Worm (Caenorhabditis elegans): ENCODE measurements around the gene sre-56.
A peak's percentile ranks its signal among the peaks of the same experiment; 100 is the strongest.

The sre-56 gene

ce11 chrII:12328994-12329393 is 4.7 kb downstream of the sre-56 start, which contains the start of gene sre-55:
sre-55 (plus strand) TSS chrII:12329294.
- TF ChIP-seq hmg-11 (tag; optimal IDR thresholded peaks at IDR 0.05) = no peak
- no peak for TF ChIP-seq lsy-12 (tag; optimal IDR thresholded peaks at IDR 0.05)
- TF ChIP-seq fkh-2 (tag; optimal IDR thresholded peaks at IDR 0.05) = no peak
- TF ChIP-seq nhr-23 (tag; optimal IDR thresholded peaks at IDR 0.05) = no peak
- no peak for TF ChIP-seq eor-1 (tag; optimal IDR thresholded peaks at IDR 0.05)
- no peak for TF ChIP-seq snpc-4 (tag; optimal IDR thresholded peaks at IDR 0.05)
- TF ChIP-seq nhr-25 (tag; optimal IDR thresholded peaks at IDR 0.05) = no peak
- TF ChIP-seq nhr-67 (tag; optimal IDR thresholded peaks at IDR 0.05) = no peak
- no peak for TF ChIP-seq ceh-82 (tag; optimal IDR thresholded peaks at IDR 0.05)
- no peak for TF ChIP-seq nfya-1 (tag; optimal IDR thresholded peaks at IDR 0.05; ENCODE audit: insufficient read depth)
- no peak for TF ChIP-seq fkh-10 (GFP tag; optimal IDR thresholded peaks at IDR 0.05)
- TF ChIP-seq jun-1 (tag; optimal IDR thresholded peaks at IDR 0.05) = no peak
- TF ChIP-seq skn-1 (tag; optimal IDR thresholded peaks at IDR 0.05) = no peak
- no peak for TF ChIP-seq unc-62 (GFP tag; optimal IDR thresholded peaks at IDR 0.05)
- TF ChIP-seq nhr-77 (tag; optimal IDR thresholded peaks at IDR 0.05) = no peak
- TF ChIP-seq egl-5 (tag; optimal IDR thresholded peaks at IDR 0.05) = no peak
- no peak for TF ChIP-seq ceh-9 (tag; optimal IDR thresholded peaks at IDR 0.05)

ce11 chrII:12332624-12333023 is 8.4 kb downstream of the sre-56 start, which contains the start of gene sre-54:
sre-54 (plus strand) TSS chrII:12332924.
- TF ChIP-seq aly-2 (tag; optimal IDR thresholded peaks at IDR 0.05) = no peak
- TF ChIP-seq lsy-12 (tag; optimal IDR thresholded peaks at IDR 0.05) = no peak
- TF ChIP-seq skn-1 (tag; optimal IDR thresholded peaks at IDR 0.05) = no peak
- TF ChIP-seq unc-62 (GFP tag; optimal IDR thresholded peaks at IDR 0.05) = no peak
- TF ChIP-seq fos-1 (tag; optimal IDR thresholded peaks at IDR 0.05) = no peak

DNA sequence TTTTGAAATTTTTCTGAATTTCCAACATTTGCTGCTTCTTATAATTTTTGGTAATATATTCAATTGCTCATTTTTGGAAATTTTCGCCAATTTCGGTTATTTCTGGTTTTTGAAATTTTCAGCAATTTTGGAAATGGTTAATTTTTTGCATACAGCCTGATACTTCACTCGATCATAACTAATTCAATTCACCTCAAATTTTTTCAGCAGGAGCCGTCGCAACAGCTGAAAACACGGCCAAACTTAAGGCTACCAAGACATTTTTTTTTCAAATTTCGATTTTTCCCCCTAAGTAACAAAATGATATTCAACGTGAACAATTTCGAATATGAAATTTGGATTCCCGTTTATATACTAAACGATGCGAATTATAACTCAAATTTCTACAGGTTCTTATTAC is 11.2 kb downstream of the sre-56 start, which contains the start of gene sre-52:
sre-52 (plus strand) TSS at position 301 of the 400 bp plus-strand sequence.
- TF ChIP-seq ztf-4 (tag; optimal IDR thresholded peaks at IDR 0.05) = no peak
- TF ChIP-seq elt-3 (tag; optimal IDR thresholded peaks at IDR 0.05) = no peak
- no peak for TF ChIP-seq mml-1 (tag; optimal IDR thresholded peaks at IDR 0.05)
- TF ChIP-seq nhr-237 (tag; optimal IDR thresholded peaks at IDR 0.05) = no peak
- no peak for TF ChIP-seq ceh-28 (tag; optimal IDR thresholded peaks at IDR 0.05)
- no peak for TF ChIP-seq daf-12 (tag; optimal IDR thresholded peaks at IDR 0.05)
- TF ChIP-seq zag-1 (tag; optimal IDR thresholded peaks at IDR 0.05) = no peak
- TF ChIP-seq sea-2 (GFP tag; optimal IDR thresholded peaks at IDR 0.05) = no peak
- TF ChIP-seq jun-1 (tag; optimal IDR thresholded peaks at IDR 0.05) = no peak
- TF ChIP-seq ceh-82 (tag; optimal IDR thresholded peaks at IDR 0.05) = no peak
- no peak for TF ChIP-seq ztf-11 (tag; optimal IDR thresholded peaks at IDR 0.05)
- TF ChIP-seq nhr-43 (tag; optimal IDR thresholded peaks at IDR 0.05; ENCODE audit: poor library complexity, severe bottlenecking) = no peak

- no peak for TF ChIP-seq nhr-76 (tag; optimal IDR thresholded peaks at IDR 0.05)
- peak; percentile 92 for TF ChIP-seq hmg-11 (tag; optimal IDR thresholded peaks at IDR 0.05)
- TF ChIP-seq egl-5 (tag; optimal IDR thresholded peaks at IDR 0.05) = peak; percentile 80
- peak; percentile 27 for TF ChIP-seq mdl-1 (tag; optimal IDR thresholded peaks at IDR 0.05)
- TF ChIP-seq pqm-1 (tag; optimal IDR thresholded peaks at IDR 0.05) = peak; percentile 29
- no peak for TF ChIP-seq aly-2 (tag; optimal IDR thresholded peaks at IDR 0.05)
- peak; percentile 67 for TF ChIP-seq skn-1 (tag; optimal IDR thresholded peaks at IDR 0.05)
- no peak for TF ChIP-seq mml-1 (tag; optimal IDR thresholded peaks at IDR 0.05)
- peak; percentile 100 for TF ChIP-seq nfya-1 (tag; optimal IDR thresholded peaks at IDR 0.05; ENCODE audit: insufficient read depth)
- TF ChIP-seq lin-15B (tag; optimal IDR thresholded peaks at IDR 0.05) = peak; percentile 58
- peak; percentile 0 for TF ChIP-seq fkh-10 (GFP tag; optimal IDR thresholded peaks at IDR 0.05)
- peak; percentile 51 for TF ChIP-seq snpc-4 (tag; optimal IDR thresholded peaks at IDR 0.05)
- TF ChIP-seq ztf-11 (tag; optimal IDR thresholded peaks at IDR 0.05) = no peak
- TF ChIP-seq tbx-2 (tag; optimal IDR thresholded peaks at IDR 0.05) = no peak
- TF ChIP-seq R02D3.7 (tag; optimal IDR thresholded peaks at IDR 0.05) = peak; percentile 34
- TF ChIP-seq ceh-9 (tag; optimal IDR thresholded peaks at IDR 0.05) = no peak
- TF ChIP-seq ceh-28 (tag; optimal IDR thresholded peaks at IDR 0.05) = peak; percentile 91
- TF ChIP-seq eor-1 (tag; optimal IDR thresholded peaks at IDR 0.05) = no peak
- peak; percentile 63 for TF ChIP-seq nhr-25 (tag; optimal IDR thresholded peaks at IDR 0.05)
- peak; percentile 62 for TF ChIP-seq nhr-23 (tag; optimal IDR thresholded peaks at IDR 0.05)
- peak; percentile 68 for TF ChIP-seq lin-39 (tag; optimal IDR thresholded peaks at IDR 0.05)
- peak; percentile 83 for TF ChIP-seq pha-4 (tag; optimal IDR thresholded peaks at IDR 0.05)
- peak; percentile 43 for TF ChIP-seq elt-2 (tag; optimal IDR thresholded peaks at IDR 0.05)
These were observed 14.9 kb downstream of the sre-56 start for ce11 chrII:12339152-12339551.

All from whole organism, L3 larva.